Worm (Caenorhabditis elegans): ENCODE measurements around the gene T26E4.3.

DNA sequence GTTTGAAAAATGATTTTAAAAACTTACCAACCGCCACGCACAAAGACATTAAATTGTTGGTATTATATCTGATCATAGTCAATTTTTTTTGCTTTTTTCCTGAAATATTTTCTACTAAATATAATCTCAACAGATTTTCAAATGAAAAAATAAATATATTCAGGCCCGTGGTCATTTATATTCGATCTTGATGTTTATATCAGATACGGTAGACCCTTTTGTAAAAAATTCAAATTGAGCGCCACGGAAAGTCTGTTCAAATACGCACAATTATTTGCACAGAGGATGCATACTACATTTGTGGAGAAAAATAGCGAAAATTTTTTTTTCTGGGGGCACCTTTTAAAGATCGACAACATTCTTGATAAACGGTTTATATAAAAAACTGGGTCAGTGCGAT, 9.8 kb downstream of the T26E4.3 start, which contains the start of gene T26E4.4:
- TF ChIP-seq ref-1 (GFP tag; conservative IDR thresholded peaks at IDR 0.05) (no peak), ztf-29 (GFP tag; IDR thresholded peaks at IDR 0.05) (no peak), klf-2 (GFP tag; conservative IDR thresholded peaks at IDR 0.05) (no peak), flt-1 (GFP tag; IDR thresholded peaks at IDR 0.05) (no peak), med-1 (GFP tag; optimal IDR thresholded peaks at IDR 0.05; ENCODE audit: insufficient read depth) (no peak), tab-1 (GFP tag; IDR thresholded peaks at IDR 0.05) (no peak), T22C8.4 (GFP tag; IDR thresholded peaks at IDR 0.05) (no peak), ztf-23 (GFP tag; IDR thresholded peaks at IDR 0.05) (no peak), cog-1 (tag; optimal IDR thresholded peaks at IDR 0.05) (no peak)

Measured in whole organism, midembryonic.